Fruit fly (Drosophila melanogaster) whole organism, wandering third instar larva: ENCODE data around the gene Rcc1.

Source experiments
- Abd-B ChIP-seq: fragments of >200 bp; optimal IDR thresholded peaks from 2 replicates; lab custom pipeline; 2017; ENCODE audit warnings: missing biosample characterization, missing genetic modification characterization
- CG32264 ChIP-seq: fragments of 200-800 bp; sonication (Bioruptor generic); optimal IDR thresholded peaks from 2 replicates; lab custom pipeline; 2016; ENCODE audit warnings: missing biosample characterization, missing genetic modification characterization
- CG9705 ChIP-seq: fragments of 200-800 bp; sonication (Bioruptor generic); optimal IDR thresholded peaks from 2 replicates; lab custom pipeline; 2018; ENCODE audit warnings: missing biosample characterization, mild to moderate bottlenecking, missing genetic modification characterization
- GATAd ChIP-seq: sonication (Bioruptor generic); optimal IDR thresholded peaks from 2 replicates; lab custom pipeline; 2016; ENCODE audit warnings: missing biosample characterization, missing genetic modification characterization
- HLH106 ChIP-seq: fragments of 200-800 bp; optimal IDR thresholded peaks from 3 replicates; lab custom pipeline; 2019; ENCODE audit warnings: missing biosample characterization, mild to moderate bottlenecking, missing genetic modification characterization, moderate library complexity
- Hnf4 ChIP-seq: fragments of 200-800 bp; sonication (Bioruptor generic); optimal IDR thresholded peaks from 2 replicates; lab custom pipeline; 2016; ENCODE audit warnings: missing biosample characterization, mild to moderate bottlenecking, missing genetic modification characterization
- Hr78 ChIP-seq: fragments of >200 bp; optimal IDR thresholded peaks from 2 replicates; lab custom pipeline; 2017; ENCODE audit warnings: missing biosample characterization, missing genetic modification characterization
- Hr83 ChIP-seq: fragments of 200-300 bp; sonication (Bioruptor generic); optimal IDR thresholded peaks from 2 replicates; lab custom pipeline; 2016; ENCODE audit warnings: missing biosample characterization, mild to moderate bottlenecking, missing genetic modification characterization, moderate library complexity; ENCODE audit not compliant: poor library complexity, severe bottlenecking
- Jra ChIP-seq: sonication (Bioruptor generic); optimal IDR thresholded peaks from 2 replicates; lab custom pipeline; 2016; ENCODE audit warnings: missing biosample characterization, missing genetic modification characterization
- Mio ChIP-seq: sonication (Bioruptor generic); optimal IDR thresholded peaks from 2 replicates; lab custom pipeline; 2016; ENCODE audit warnings: missing biosample characterization, missing genetic modification characterization
- Myc ChIP-seq: fragments of >200 bp; optimal IDR thresholded peaks from 2 replicates; lab custom pipeline; 2017
- N ChIP-seq: fragments of >200 bp; optimal IDR thresholded peaks from 2 replicates; lab custom pipeline; 2018; ENCODE audit warnings: missing biosample characterization, missing external identifiers, missing genetic modification characterization
- OdsH ChIP-seq: fragments of 200-800 bp; sonication (Bioruptor generic); optimal IDR thresholded peaks from 2 replicates; lab custom pipeline; 2016; ENCODE audit warnings: missing biosample characterization, mild to moderate bottlenecking, missing genetic modification characterization
- Rel ChIP-seq, 2 experiments: fragments of 200-800 bp; sonication (Bioruptor generic) in 1 of 2; optimal IDR thresholded peaks; 2 replicates in 1 of 2; 3 replicates in 1 of 2; lab custom pipeline; 2016 to 2019; ENCODE audit warnings: mild to moderate bottlenecking in 2 of 2, missing biosample characterization in 2 of 2, missing genetic modification characterization in 2 of 2, moderate library complexity in 1 of 2
- Sp1 ChIP-seq: fragments of 200-800 bp; sonication (Bioruptor generic); optimal IDR thresholded peaks from 3 replicates; lab custom pipeline; 2019; ENCODE audit warnings: missing biosample characterization, mild to moderate bottlenecking, missing genetic modification characterization, moderate library complexity
- Vsx2 ChIP-seq: fragments of 200-300, 225-300 bp; sonication (Bioruptor generic); optimal IDR thresholded peaks from 2 replicates; lab custom pipeline; 2018; ENCODE audit warnings: missing biosample characterization, missing genetic modification characterization; ENCODE audit not compliant: partially characterized antibody
- brk ChIP-seq: fragments of 200-800 bp; sonication (Bioruptor generic); optimal IDR thresholded peaks from 2 replicates; lab custom pipeline; 2016; ENCODE audit warnings: missing biosample characterization, mild to moderate bottlenecking, missing genetic modification characterization
- foxo ChIP-seq, 2 experiments: fragments of 200-800 bp; sonication (Bioruptor generic); optimal IDR thresholded peaks; 2 replicates in 1 of 2; 3 replicates in 1 of 2; lab custom pipeline; 2016 to 2017; ENCODE audit warnings: missing biosample characterization in 2 of 2, missing genetic modification characterization in 2 of 2
- fru ChIP-seq: fragments of 200-800 bp; sonication (Bioruptor generic); optimal IDR thresholded peaks from 3 replicates; lab custom pipeline; 2016; ENCODE audit warnings: missing biosample characterization, mild to moderate bottlenecking, missing genetic modification characterization
- h ChIP-seq: fragments of 200-800 bp; sonication (Bioruptor generic); optimal IDR thresholded peaks from 3 replicates; lab custom pipeline; 2016; ENCODE audit warnings: missing biosample characterization, mild to moderate bottlenecking, missing genetic modification characterization
- jim ChIP-seq: fragments of 175-275, 200-325 bp; sonication (Bioruptor generic); optimal IDR thresholded peaks from 2 replicates; lab custom pipeline; 2016; ENCODE audit warnings: missing biosample characterization, mild to moderate bottlenecking, missing genetic modification characterization
- lola ChIP-seq: fragments of >200 bp; optimal IDR thresholded peaks from 2 replicates; lab custom pipeline; 2017; ENCODE audit warnings: missing biosample characterization, missing genetic modification characterization
- psq ChIP-seq: fragments of 200-800 bp; sonication (Bioruptor generic); optimal IDR thresholded peaks from 3 replicates; lab custom pipeline; 2017; ENCODE audit warnings: missing biosample characterization, mild to moderate bottlenecking, missing genetic modification characterization, moderate library complexity
- rgr ChIP-seq: fragments of 200-800 bp; sonication (Bioruptor generic); optimal IDR thresholded peaks from 3 replicates; lab custom pipeline; 2016; ENCODE audit warnings: missing biosample characterization, mild to moderate bottlenecking, missing genetic modification characterization
- sv ChIP-seq: fragments of 200-800 bp; sonication (Bioruptor generic); optimal IDR thresholded peaks from 3 replicates; lab custom pipeline; 2016; ENCODE audit warnings: missing biosample characterization, missing genetic modification characterization
- tai ChIP-seq: sonication (Bioruptor generic); optimal IDR thresholded peaks from 2 replicates; lab custom pipeline; 2016; ENCODE audit warnings: missing biosample characterization, missing genetic modification characterization
- usp ChIP-seq: fragments of >200 bp; optimal IDR thresholded peaks from 2 replicates; lab custom pipeline; 2017; ENCODE audit warnings: missing biosample characterization, missing genetic modification characterization
- woc ChIP-seq: sonication (Bioruptor generic); optimal IDR thresholded peaks from 2 replicates; lab custom pipeline; 2016; ENCODE audit warnings: missing biosample characterization, mild to moderate bottlenecking, missing genetic modification characterization

The Rcc1 gene

DNA sequence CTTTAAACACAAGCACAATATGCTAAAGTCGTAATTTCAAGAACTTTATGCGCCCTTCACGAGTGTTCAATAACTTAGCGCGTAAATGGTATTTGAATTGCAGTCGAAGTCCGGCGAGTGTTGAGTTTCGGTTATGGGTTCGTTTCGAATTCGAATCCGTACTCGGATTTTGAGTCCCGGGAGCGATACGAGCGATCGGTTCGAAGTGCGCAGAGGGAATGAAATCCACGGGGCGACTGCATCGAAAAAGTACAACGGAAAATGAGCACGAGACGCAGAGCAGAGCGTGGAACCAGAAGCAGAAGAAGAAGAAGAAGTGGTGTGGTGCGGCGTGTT lies 43.2 kb upstream of the Rcc1 start, which contains the start of gene CG10479:
Gene CG10479, minus strand, starts transcription at position 223 of the 336 bp plus-strand sequence.
- no peak for TF ChIP-seq Hnf4
- no peak for TF ChIP-seq CG9705 (GFP tag; lab: Kevin White, UChicago)
- no peak for TF ChIP-seq Sp1

DNA sequence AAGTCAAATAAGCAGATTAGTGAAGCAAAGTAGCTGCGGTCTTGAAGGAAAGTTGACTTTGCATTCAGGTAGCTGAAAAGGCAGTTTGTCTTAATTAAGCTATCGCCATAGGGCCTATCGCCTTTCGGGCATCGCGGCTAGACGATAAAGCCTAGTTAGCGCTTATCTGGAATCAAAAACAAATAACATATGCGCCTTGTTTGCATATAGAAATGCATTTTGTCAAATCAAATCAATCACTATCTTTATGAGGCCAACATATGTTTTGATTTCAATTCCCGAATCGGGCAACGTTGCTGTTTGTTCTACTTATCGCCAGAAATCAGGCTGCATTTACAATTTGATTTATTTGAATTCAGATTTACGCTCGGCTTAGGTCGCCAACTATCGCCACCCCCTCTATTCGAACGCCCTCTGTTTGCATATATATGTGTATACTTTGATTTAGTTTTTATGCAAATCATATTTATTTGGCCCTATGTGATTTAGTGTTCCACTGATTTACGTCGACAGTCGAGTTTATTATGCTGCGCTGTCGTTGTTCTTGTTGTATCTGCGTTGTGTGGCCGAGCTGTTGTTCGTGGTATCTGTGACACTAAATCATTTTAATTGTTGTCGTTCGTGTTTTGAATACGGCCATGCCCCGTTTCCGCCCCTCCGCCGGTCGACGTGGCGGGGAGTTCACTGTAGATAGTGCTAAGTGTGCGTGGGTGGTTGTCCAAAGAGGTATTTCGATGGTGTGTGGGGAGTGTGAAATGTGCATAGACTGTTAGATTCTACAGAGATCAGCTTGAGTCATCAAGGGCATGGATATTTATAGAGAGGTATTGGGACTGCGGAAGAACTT lies 42.2 kb upstream of the Rcc1 start:
- TF ChIP-seq fru (GFP tag; lab: Kevin White, UChicago) (no peak), Vsx2 (no peak), Jra (GFP tag; lab: Kevin White, UChicago) (no peak), Myc (lab: Kevin White, UChicago) (no peak), psq (GFP tag; lab: Kevin White, UChicago) (no peak), lola (no peak), sv (GFP tag; lab: Kevin White, UChicago) (peak; percentile 12)
- TF ChIP-seq, all 38 proteins: peak for 1

DNA sequence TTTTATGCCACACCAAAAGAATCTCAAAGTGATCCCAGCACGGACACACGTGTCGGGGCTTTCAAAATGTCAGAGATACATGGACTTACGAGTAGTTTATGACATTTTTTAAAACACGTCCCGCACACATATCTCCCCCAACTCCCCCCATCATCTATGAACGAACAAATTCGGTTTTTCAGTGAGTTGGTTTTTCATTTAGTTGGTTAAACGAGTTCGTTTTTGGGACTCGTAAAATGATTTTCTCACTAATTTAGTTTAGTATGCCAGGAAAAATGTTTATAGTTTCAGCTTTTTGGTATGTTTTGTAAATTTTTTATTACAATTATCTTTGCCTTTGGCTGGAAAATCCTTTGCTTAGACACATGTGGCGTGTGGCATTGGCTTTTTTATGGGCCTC lies 38.9 kb upstream of the Rcc1 start:
- TF ChIP-seq tai (no peak), Myc (lab: Kevin White, UChicago) (no peak), Vsx2 (no peak), GATAd (no peak), usp (GFP tag; lab: Kevin White, UChicago) (no peak), h (GFP tag; lab: Kevin White, UChicago) (no peak), lola (no peak)

DNA sequence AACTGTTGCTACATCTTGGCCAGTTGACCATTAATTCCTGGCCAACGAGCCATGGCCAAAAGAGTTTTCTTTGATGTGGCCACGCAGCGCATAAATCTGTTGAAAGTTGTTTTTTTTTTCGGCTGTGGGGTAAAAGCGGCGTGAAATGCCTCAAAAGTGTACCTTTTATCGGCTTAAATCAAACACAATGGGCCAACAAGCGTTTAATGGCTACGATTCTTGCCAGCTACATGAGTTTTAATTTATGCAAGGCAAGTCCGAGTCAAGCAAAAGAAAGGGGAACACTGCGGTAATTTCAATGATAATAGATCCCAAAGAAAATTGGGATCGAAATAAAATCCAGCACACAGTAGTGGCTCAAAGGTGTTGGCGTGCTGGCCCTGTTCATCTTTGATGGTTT lies 37.6 kb upstream of the Rcc1 start:
- TF ChIP-seq usp (GFP tag; lab: Kevin White, UChicago) (no peak), woc (GFP tag; lab: Kevin White, UChicago) (no peak), Hr78 (GFP tag; lab: Kevin White, UChicago) (no peak), h (GFP tag; lab: Kevin White, UChicago) (no peak), brk (GFP tag; lab: Kevin White, UChicago) (no peak), psq (GFP tag; lab: Kevin White, UChicago) (no peak), Sp1 (no peak), fru (GFP tag; lab: Kevin White, UChicago) (no peak), N (no peak), jim (no peak), Hr83 (GFP tag; lab: Kevin White, UChicago) (no peak), Rel (GFP tag; optimal IDR thresholded peaks at IDR 0.05; lab: Kevin White, UChicago) (no peak), Rel (tag; optimal IDR thresholded peaks at IDR 0.05; lab: Kevin White, UChicago) (no peak), rgr (GFP tag; lab: Kevin White, UChicago) (no peak), foxo (GFP tag; optimal IDR thresholded peaks at IDR 0.05; lab: Kevin White, UChicago) (no peak), Mio (GFP tag; lab: Kevin White, UChicago) (no peak), Abd-B (no peak), HLH106 (tag; lab: Kevin White, UChicago) (no peak), Hnf4 (no peak)

DNA sequence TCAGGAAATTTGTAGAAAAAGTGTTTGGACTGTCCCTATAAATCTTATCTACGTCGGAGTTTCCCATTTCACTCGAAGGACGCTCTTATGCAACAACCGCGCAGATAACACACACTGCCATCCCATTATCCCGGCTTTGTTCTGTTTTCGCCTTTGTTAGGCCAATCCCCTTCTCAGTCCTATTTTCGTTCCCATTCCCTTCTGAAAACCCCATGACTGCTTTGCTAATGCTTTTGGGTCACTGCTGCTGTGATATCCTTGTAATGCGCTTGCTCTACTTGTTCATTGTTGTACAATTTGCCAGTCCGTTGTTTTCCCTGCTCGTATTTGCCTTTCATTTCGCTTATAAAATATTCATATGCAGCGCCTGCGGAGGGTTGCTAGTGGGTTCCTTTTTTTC lies 36.5 kb upstream of the Rcc1 start:
- TF ChIP-seq CG9705 (GFP tag; lab: Kevin White, UChicago) (no peak), foxo (GFP tag; optimal IDR thresholded peaks at IDR 0.05; lab: Kevin White, UChicago) (no peak), OdsH (GFP tag; lab: Kevin White, UChicago) (no peak), fru (GFP tag; lab: Kevin White, UChicago) (no peak), Sp1 (no peak), rgr (GFP tag; lab: Kevin White, UChicago) (no peak), usp (GFP tag; lab: Kevin White, UChicago) (no peak), CG32264 (GFP tag; lab: Kevin White, UChicago) (no peak), Myc (lab: Kevin White, UChicago) (no peak), HLH106 (tag; lab: Kevin White, UChicago) (no peak), woc (GFP tag; lab: Kevin White, UChicago) (no peak), h (GFP tag; lab: Kevin White, UChicago) (no peak), psq (GFP tag; lab: Kevin White, UChicago) (no peak), tai (no peak), jim (no peak), Vsx2 (no peak), brk (GFP tag; lab: Kevin White, UChicago) (no peak)
